Fruit fly (Drosophila melanogaster) whole organism, adult: ENCODE data around the gene CG10053.

Experiments used
- CG12768 ChIP-seq: fragments of 200-800 bp; sonication (Bioruptor generic); optimal IDR thresholded peaks from 2 replicates; lab custom pipeline; 2017; ENCODE audit warnings: missing biosample characterization, missing genetic modification characterization, mild to moderate bottlenecking, moderate library complexity, missing genetic modification reagents
- CG14711 ChIP-seq: fragments of 200-800 bp; sonication (Bioruptor generic); optimal IDR thresholded peaks from 2 replicates; lab custom pipeline; 2018; ENCODE audit warnings: missing biosample characterization, mild to moderate bottlenecking, missing genetic modification characterization, moderate library complexity
- CG1620 ChIP-seq: fragments of 200-800 bp; sonication (Bioruptor generic); optimal IDR thresholded peaks from 2 replicates; lab custom pipeline; 2016; ENCODE audit warnings: missing biosample characterization, missing genetic modification characterization
- CG33017 ChIP-seq: fragments of 200-800 bp; sonication (Bioruptor generic); optimal IDR thresholded peaks from 2 replicates; lab custom pipeline; 2018; ENCODE audit warnings: missing biosample characterization, mild to moderate bottlenecking, missing genetic modification characterization, moderate library complexity
- cic ChIP-seq: fragments of 200-800 bp; sonication (Bioruptor generic); optimal IDR thresholded peaks from 2 replicates; lab custom pipeline; 2017; ENCODE audit warnings: missing biosample characterization, mild to moderate bottlenecking, missing genetic modification characterization, moderate library complexity
- kay ChIP-seq: fragments of 200-800 bp; sonication (Bioruptor generic); peaks from one replicate; lab custom pipeline; 2016; ENCODE audit warnings: missing biosample characterization, missing genetic modification characterization, borderline replicate concordance
- pad ChIP-seq: fragments of 200-800 bp; sonication (Bioruptor generic); optimal IDR thresholded peaks from 3 replicates; lab custom pipeline; 2017; ENCODE audit warnings: missing biosample characterization, missing genetic modification characterization, mild to moderate bottlenecking, moderate library complexity, missing genetic modification reagents
- tj ChIP-seq: fragments of 200-800 bp; sonication (Bioruptor generic); optimal IDR thresholded peaks from 3 replicates; lab custom pipeline; 2017; ENCODE audit warnings: missing biosample characterization, mild to moderate bottlenecking, missing genetic modification characterization, moderate library complexity
- toe ChIP-seq: fragments of 200-800 bp; sonication (Bioruptor generic); optimal IDR thresholded peaks from 2 replicates; lab custom pipeline; 2016; ENCODE audit warnings: missing biosample characterization, missing genetic modification characterization

DNA sequence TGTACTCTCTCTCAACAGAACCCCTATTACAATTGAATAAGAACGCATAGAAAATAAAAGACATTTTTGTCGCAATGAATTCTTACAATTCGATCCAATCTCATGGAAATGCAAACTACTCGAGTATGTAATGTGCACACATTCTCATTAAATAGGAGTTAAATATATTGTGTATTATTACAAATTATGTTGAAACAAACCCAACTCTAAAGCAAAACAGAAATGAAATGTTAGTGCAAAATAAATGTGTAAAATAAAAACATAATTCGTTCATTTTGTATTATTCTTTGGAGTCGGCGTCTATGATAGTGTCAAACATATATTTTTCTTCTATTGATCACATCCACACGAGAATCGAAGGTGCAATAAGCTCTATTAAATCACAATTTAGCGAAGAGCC lies 46.2 kb upstream of the CG10053 start, which contains the start of gene CG14609:
- TF ChIP-seq tj (GFP tag; lab: Kevin White, UChicago): no peak
- no peak for TF ChIP-seq toe (GFP tag; lab: Kevin White, UChicago)
- no peak for TF ChIP-seq CG33017 (tag; lab: Kevin White, UChicago)
- no peak for TF ChIP-seq pad (GFP tag; lab: Kevin White, UChicago)
- no peak for TF ChIP-seq kay (GFP tag; lab: Kevin White, UChicago)
- TF ChIP-seq CG1620 (GFP tag; lab: Kevin White, UChicago): no peak
- TF ChIP-seq CG12768 (GFP tag; lab: Kevin White, UChicago): no peak
- no peak for TF ChIP-seq cic (GFP tag; lab: Kevin White, UChicago)
- TF ChIP-seq CG14711: no peak
